Worm (Caenorhabditis elegans) whole organism, L1 larva: ENCODE results near the gene srd-4.
A peak's percentile ranks its signal among the peaks of the same experiment; 100 is the strongest.

Experiments
- C04F5.9 ChIP-seq: sonication (generic microtip); optimal IDR thresholded peaks from 2 replicates; lab custom pipeline; 2016; ENCODE audit warnings: missing genetic modification characterization, missing compliant biosample characterization
- C16A3.4 ChIP-seq: fragments of 150-350 bp; optimal IDR thresholded peaks from 2 replicates; lab custom pipeline; 2014; ENCODE audit warnings: missing biosample characterization, missing genetic modification characterization
- C34B4.2 ChIP-seq: sonication (generic microtip); optimal IDR thresholded peaks from 2 replicates; lab custom pipeline; 2017; ENCODE audit warnings: mild to moderate bottlenecking, missing genetic modification characterization, missing compliant biosample characterization
- Y116A8C.19 ChIP-seq: sonication (generic microtip); optimal IDR thresholded peaks from 2 replicates; lab custom pipeline; 2016; ENCODE audit warnings: missing compliant biosample characterization, missing genetic modification characterization, borderline replicate concordance
- alr-1 ChIP-seq: fragments of 200-800 bp; sonication (Bioruptor generic); optimal IDR thresholded peaks from 2 replicates; lab custom pipeline; 2018; ENCODE audit warnings: borderline replicate concordance, mild to moderate bottlenecking, missing genetic modification characterization, missing compliant biosample characterization
- aly-2 ChIP-seq: fragments of 150-350 bp; optimal IDR thresholded peaks from 2 replicates; lab custom pipeline; 2014; ENCODE audit warnings: missing biosample characterization, missing genetic modification characterization
- ama-1 ChIP-seq: fragments of 150-350 bp; optimal IDR thresholded peaks from 2 replicates; lab custom pipeline; 2014
- ceh-63 ChIP-seq: fragments of 200-800 bp; sonication (Bioruptor generic); optimal IDR thresholded peaks from 2 replicates; lab custom pipeline; 2018; ENCODE audit warnings: mild to moderate bottlenecking, missing genetic modification characterization, missing compliant biosample characterization
- ceh-8 ChIP-seq: fragments of 200-800 bp; sonication (Bioruptor generic); optimal IDR thresholded peaks from 2 replicates; lab custom pipeline; 2018; ENCODE audit warnings: mild to moderate bottlenecking, missing genetic modification characterization, moderate library complexity, missing compliant biosample characterization
- ceh-82 ChIP-seq, 3 experiments: fragments of 150-350 bp in 1 of 3; sonication (generic microtip) in 2 of 3; optimal IDR thresholded peaks; 2 replicates each; lab custom pipeline; 2014 to 2017; ENCODE audit warnings: missing biosample characterization in 3 of 3, missing genetic modification characterization in 3 of 3
- ceh-88 ChIP-seq: fragments of 200-800 bp; sonication (Bioruptor generic); IDR thresholded peaks from 2 replicates; pipeline ENCODE4 v1.3.6; 2022; ENCODE audit warnings: missing genetic modification characterization, missing compliant biosample characterization
- ceh-90 ChIP-seq: sonication (generic microtip); optimal IDR thresholded peaks from 2 replicates; lab custom pipeline; 2016; ENCODE audit warnings: missing genetic modification characterization, missing compliant biosample characterization
- dpl-1 ChIP-seq, 3 experiments: fragments of 150-350 bp in 2 of 3; sonication (generic microtip) in 1 of 3; optimal IDR thresholded peaks; 2 replicates each; lab custom pipeline; 2014 to 2017; ENCODE audit warnings: missing biosample characterization in 3 of 3, missing genetic modification characterization in 3 of 3, missing genetic modification reagents in 3 of 3
- dsc-1 ChIP-seq: sonication (generic microtip); optimal IDR thresholded peaks from 2 replicates; lab custom pipeline; 2016; ENCODE audit warnings: mild to moderate bottlenecking, missing genetic modification characterization, missing compliant biosample characterization
- efl-1 ChIP-seq, 4 experiments: fragments of 150-350 bp; optimal IDR thresholded peaks in 3 of 4; peaks in 1 of 4; 1 replicate in 1 of 4; 2 replicates in 3 of 4; lab custom pipeline; 2014; ENCODE audit warnings: missing biosample characterization in 2 of 4, missing genetic modification characterization in 2 of 4, missing genetic modification reagents in 2 of 4
- elt-2 ChIP-seq: sonication (generic microtip); optimal IDR thresholded peaks from 2 replicates; lab custom pipeline; 2016; ENCODE audit warnings: missing genetic modification characterization, mild to moderate bottlenecking, inconsistent platforms, missing compliant biosample characterization, missing genetic modification reagents
- elt-3 ChIP-seq, 6 experiments: fragments of 150-350 bp in 1 of 6; sonication (generic microtip); optimal IDR thresholded peaks; 2 replicates each; lab custom pipeline; 2017 to 2018; ENCODE audit warnings: missing biosample characterization in 6 of 6, missing genetic modification characterization in 6 of 6, inconsistent platforms in 1 of 6
- ets-5 ChIP-seq: fragments of 200-800 bp; sonication (Bioruptor generic); IDR thresholded peaks from 2 replicates; pipeline ENCODE4 v1.3.6; 2022; ENCODE audit warnings: missing genetic modification characterization, missing compliant biosample characterization
- fkh-10 ChIP-seq: sonication (generic microtip); optimal IDR thresholded peaks from 2 replicates; lab custom pipeline; 2017; ENCODE audit warnings: missing biosample characterization, missing genetic modification reagents, missing genetic modification characterization
- fkh-8 ChIP-seq: sonication (generic microtip); optimal IDR thresholded peaks from 2 replicates; lab custom pipeline; 2016; ENCODE audit warnings: mild to moderate bottlenecking, missing genetic modification characterization, missing compliant biosample characterization
- fos-1 ChIP-seq: fragments of 150-350 bp; optimal IDR thresholded peaks from 2 replicates; lab custom pipeline; 2014; ENCODE audit warnings: missing biosample characterization, missing genetic modification characterization
- grh-1 ChIP-seq: fragments of 200-800 bp; sonication (Bioruptor generic); IDR thresholded peaks from 2 replicates; pipeline ENCODE4 v1.3.6; 2022; ENCODE audit warnings: missing genetic modification reagents, missing genetic modification characterization, missing compliant biosample characterization
- hlh-4 ChIP-seq: sonication (generic microtip); optimal IDR thresholded peaks from 2 replicates; lab custom pipeline; 2016; ENCODE audit warnings: mild to moderate bottlenecking, missing genetic modification characterization, missing compliant biosample characterization
- hpl-2 ChIP-seq: fragments of 150-350 bp; optimal IDR thresholded peaks from 2 replicates; lab custom pipeline; 2014; ENCODE audit warnings: missing biosample characterization, missing genetic modification reagents, missing genetic modification characterization
- irx-1 ChIP-seq: sonication (generic microtip); optimal IDR thresholded peaks from 2 replicates; lab custom pipeline; 2016; ENCODE audit warnings: missing genetic modification characterization, missing compliant biosample characterization
- lin-13 ChIP-seq: fragments of 150-350 bp; optimal IDR thresholded peaks from 2 replicates; lab custom pipeline; 2014; ENCODE audit warnings: missing biosample characterization, missing genetic modification reagents, missing genetic modification characterization
- lin-14 ChIP-seq: fragments of 200-800 bp; sonication (Bioruptor generic); optimal IDR thresholded peaks from 2 replicates; lab custom pipeline; 2018; ENCODE audit warnings: mild to moderate bottlenecking, missing genetic modification characterization, moderate library complexity, missing compliant biosample characterization
- lin-15B ChIP-seq: fragments of 150-350 bp; sonication (generic microtip); optimal IDR thresholded peaks from 3 replicates; lab custom pipeline; 2014; ENCODE audit warnings: missing biosample characterization, missing genetic modification characterization
- lsy-2 ChIP-seq, 2 experiments: fragments of 150-350 bp; optimal IDR thresholded peaks; 2 replicates each; lab custom pipeline; 2014; ENCODE audit warnings: missing biosample characterization in 2 of 2, missing genetic modification characterization in 2 of 2
- mef-2 ChIP-seq: fragments of 150-350 bp; optimal IDR thresholded peaks from 2 replicates; lab custom pipeline; 2014; ENCODE audit warnings: missing biosample characterization, missing genetic modification characterization
- nhr-11 ChIP-seq: fragments of 150-350 bp; optimal IDR thresholded peaks from 2 replicates; lab custom pipeline; 2014; ENCODE audit warnings: missing biosample characterization, missing genetic modification characterization
- nhr-12 ChIP-seq: sonication (generic microtip); optimal IDR thresholded peaks from 2 replicates; lab custom pipeline; 2017; ENCODE audit warnings: missing biosample characterization, missing genetic modification characterization
- nhr-19 ChIP-seq: fragments of 200-800 bp; sonication (Bioruptor generic); conservative IDR thresholded peaks from 2 replicates; pipeline ENCODE4 v1.3.6; 2022; ENCODE audit warnings: missing genetic modification characterization, missing compliant biosample characterization
- nhr-20 ChIP-seq: sonication (generic microtip); optimal IDR thresholded peaks from 2 replicates; lab custom pipeline; 2016; ENCODE audit warnings: mild to moderate bottlenecking, missing genetic modification characterization, missing compliant biosample characterization
- nhr-237 ChIP-seq: fragments of 150-350 bp; optimal IDR thresholded peaks from 2 replicates; lab custom pipeline; 2014; ENCODE audit warnings: missing biosample characterization, missing genetic modification characterization
- nhr-71 ChIP-seq: sonication (generic microtip); optimal IDR thresholded peaks from 2 replicates; lab custom pipeline; 2016; ENCODE audit warnings: mild to moderate bottlenecking, missing genetic modification characterization, moderate library complexity, missing compliant biosample characterization
- nhr-76 ChIP-seq: sonication (generic microtip); optimal IDR thresholded peaks from 2 replicates; lab custom pipeline; 2017; ENCODE audit warnings: missing biosample characterization, missing genetic modification characterization
- nhr-84 ChIP-seq: sonication (generic microtip); optimal IDR thresholded peaks from 2 replicates; lab custom pipeline; 2017; ENCODE audit warnings: missing biosample characterization, missing genetic modification characterization
- nhr-85 ChIP-seq: sonication (generic microtip); peaks from one replicate; lab custom pipeline; 2016; ENCODE audit warnings: missing genetic modification characterization, inconsistent platforms, missing compliant biosample characterization
- rnt-1 ChIP-seq: sonication (generic microtip); optimal IDR thresholded peaks from 2 replicates; lab custom pipeline; 2016; ENCODE audit warnings: mild to moderate bottlenecking, missing genetic modification characterization, moderate library complexity, missing compliant biosample characterization
- skn-1 ChIP-seq: fragments of 150-350 bp; optimal IDR thresholded peaks from 2 replicates; lab custom pipeline; 2014; ENCODE audit warnings: missing biosample characterization, missing genetic modification characterization
- snu-23 ChIP-seq: sonication (generic microtip); optimal IDR thresholded peaks from 2 replicates; lab custom pipeline; 2016; ENCODE audit warnings: missing genetic modification characterization, missing compliant biosample characterization
- sox-4 ChIP-seq: sonication (generic microtip); optimal IDR thresholded peaks from 2 replicates; lab custom pipeline; 2016; ENCODE audit warnings: missing genetic modification characterization, missing compliant biosample characterization
- sup-37 ChIP-seq: fragments of 200-800 bp; sonication (Bioruptor generic); optimal IDR thresholded peaks from 2 replicates; lab custom pipeline; 2018; ENCODE audit warnings: mild to moderate bottlenecking, missing genetic modification characterization, missing compliant biosample characterization
- swsn-7 ChIP-seq: sonication (generic microtip); optimal IDR thresholded peaks from 2 replicates; lab custom pipeline; 2016; ENCODE audit warnings: missing genetic modification characterization, missing compliant biosample characterization
- tbx-2 ChIP-seq: sonication (generic microtip); optimal IDR thresholded peaks from 2 replicates; lab custom pipeline; 2016; ENCODE audit warnings: missing genetic modification characterization, missing compliant biosample characterization
- unc-130 ChIP-seq: fragments of 150-350 bp; optimal IDR thresholded peaks from 2 replicates; lab custom pipeline; 2017; ENCODE audit warnings: missing biosample characterization, missing genetic modification characterization, inconsistent platforms
- unc-30 ChIP-seq: sonication (generic microtip); optimal IDR thresholded peaks from 2 replicates; lab custom pipeline; 2017; ENCODE audit warnings: missing biosample characterization, missing genetic modification characterization
- unc-86 ChIP-seq: sonication (generic microtip); optimal IDR thresholded peaks from 2 replicates; lab custom pipeline; 2016; ENCODE audit warnings: missing genetic modification characterization, missing compliant biosample characterization
- unc-98 ChIP-seq: fragments of 200-800 bp; sonication (Bioruptor generic); IDR thresholded peaks from 2 replicates; pipeline ENCODE4 v1.3.6; 2022; ENCODE audit warnings: missing genetic modification characterization, missing compliant biosample characterization
- zag-1 ChIP-seq: fragments of 150-350 bp; optimal IDR thresholded peaks from 2 replicates; lab custom pipeline; 2014; ENCODE audit warnings: missing biosample characterization, missing genetic modification characterization
- zip-4 ChIP-seq: fragments of 200-800 bp; sonication (Bioruptor generic); optimal IDR thresholded peaks from 2 replicates; lab custom pipeline; 2018; ENCODE audit warnings: mild to moderate bottlenecking, missing genetic modification characterization, moderate library complexity, missing compliant biosample characterization
- ztf-4 ChIP-seq: fragments of 150-350 bp; optimal IDR thresholded peaks from 2 replicates; lab custom pipeline; 2014; ENCODE audit warnings: missing biosample characterization, missing genetic modification characterization

srd-4 gene

DNA sequence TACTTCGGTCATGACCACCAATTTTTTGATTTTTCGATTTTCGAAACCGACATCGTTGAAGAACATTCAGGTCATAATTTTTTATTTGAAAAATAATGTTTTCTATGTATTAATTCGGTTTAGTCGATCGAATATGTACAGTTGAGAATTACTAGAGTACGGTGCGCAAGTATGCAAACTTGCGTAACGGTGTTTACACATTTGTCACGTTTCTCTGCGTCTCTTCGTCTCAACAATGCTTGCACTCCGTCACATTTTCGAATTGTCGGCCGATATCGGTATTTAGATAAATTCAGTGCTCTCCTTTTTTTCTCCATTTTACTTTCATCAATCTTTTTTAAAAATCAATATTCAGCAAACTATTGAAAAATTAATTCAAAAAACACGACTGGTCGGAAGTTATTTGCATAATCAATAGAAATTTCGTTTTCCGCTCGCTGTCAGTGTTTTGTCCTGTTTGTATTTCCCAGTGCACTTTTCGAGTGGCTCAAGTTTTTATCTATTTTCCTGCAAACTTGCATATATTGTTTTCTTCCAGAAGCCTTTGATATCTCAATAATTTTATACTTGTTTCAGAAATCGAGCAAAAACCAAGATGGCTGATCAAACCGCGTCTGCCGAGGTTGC, 6.3 kb downstream of the srd-4 start, which contains the start of gene dpy-30 (continued):
- no peak for TF ChIP-seq unc-98 (GFP tag; lab: Robert Waterston, UW)
- TF ChIP-seq snu-23 (GFP tag; lab: Kevin White, UChicago), result peak; percentile 79
- TF ChIP-seq ceh-90, result no peak
- TF ChIP-seq nhr-84 (tag; lab: Kevin White, UChicago), result no peak
- peak; percentile 26 for TF ChIP-seq zip-4 (GFP tag; lab: Kevin White, UChicago)
- no peak for TF ChIP-seq nhr-11 (tag; lab: Kevin White, UChicago)
- no peak for TF ChIP-seq sox-4
- TF ChIP-seq fkh-10 (GFP tag; lab: Kevin White, UChicago), result no peak
- TF ChIP-seq ets-5, result no peak
- peak; percentile 61 for TF ChIP-seq tbx-2 (tag; lab: Kevin White, UChicago)
- TF ChIP-seq elt-2 (tag; lab: Kevin White, UChicago), result peak; percentile 13
- no peak for TF ChIP-seq nhr-12 (tag; lab: Kevin White, UChicago)
- peak; percentile 31 for TF ChIP-seq ceh-8
- peak; percentile 68 for TF ChIP-seq lin-14 (GFP tag; lab: Kevin White, UChicago)
- no peak for TF ChIP-seq mef-2
- no peak for TF ChIP-seq zag-1 (tag; lab: Kevin White, UChicago)
- TF ChIP-seq dsc-1 (tag; lab: Kevin White, UChicago), result peak; percentile 64
- TF ChIP-seq efl-1 (optimal IDR thresholded peaks at IDR 0.05; lab: Kevin White, UChicago), result peak; percentile 79 to 84
- TF ChIP-seq efl-1 (GFP tag; optimal IDR thresholded peaks at IDR 0.05 in 1 of 2; lab: Kevin White, UChicago), result peak; percentile 80 to 98
- peak; percentile 31 for TF ChIP-seq irx-1 (tag; lab: Kevin White, UChicago)
- peak; percentile 64 for TF ChIP-seq C16A3.4 (tag; lab: Kevin White, UChicago)
- no peak for TF ChIP-seq sup-37 (GFP tag; lab: Kevin White, UChicago)
- peak; percentile 94 to 98 for TF ChIP-seq lsy-2 (tag; optimal IDR thresholded peaks at IDR 0.05; lab: Kevin White, UChicago)
- no peak for TF ChIP-seq lin-13 (GFP tag; lab: Kevin White, UChicago)
- peak; percentile 59; the same call in 1 of the 2 replicates for TF ChIP-seq nhr-19 (GFP tag; lab: Robert Waterston, UW)
- peak; percentile 75 for TF ChIP-seq unc-130 (tag; lab: Kevin White, UChicago)
- no peak for TF ChIP-seq hpl-2 (GFP tag; lab: Kevin White, UChicago)
- TF ChIP-seq elt-3 (tag; optimal IDR thresholded peaks at IDR 0.05; lab: Kevin White, UChicago), result peak in 2 of 6 experiments; percentile 10 to 22
- TF ChIP-seq nhr-237 (tag; lab: Kevin White, UChicago), result no peak
- peak; percentile 73 for TF ChIP-seq nhr-85 (tag; lab: Kevin White, UChicago)
- peak; percentile 49 for TF ChIP-seq unc-86
- TF ChIP-seq rnt-1 (tag; lab: Kevin White, UChicago), result peak; percentile 74
- TF ChIP-seq fkh-8, result peak; percentile 31
- no peak for TF ChIP-seq grh-1 (GFP tag; lab: Robert Waterston, UW)
- TF ChIP-seq dpl-1 (GFP tag; optimal IDR thresholded peaks at IDR 0.05; lab: Kevin White, UChicago), result peak; percentile 68 to 80 (median 78)
- peak; percentile 73 for TF ChIP-seq swsn-7 (tag; lab: Kevin White, UChicago)
- TF ChIP-seq hlh-4 (tag; lab: Kevin White, UChicago), result no peak
- peak; percentile 75 for TF ChIP-seq nhr-71 (tag; lab: Kevin White, UChicago)
- peak; percentile 75 for TF ChIP-seq nhr-20
- TF ChIP-seq aly-2, result peak; percentile 3
- peak; percentile 7 for TF ChIP-seq fos-1 (tag; lab: Kevin White, UChicago)
- TF ChIP-seq unc-30, result no peak
- TF ChIP-seq ceh-63, result no peak
- TF ChIP-seq ztf-4, result peak; percentile 4
- no peak for TF ChIP-seq nhr-76 (tag; lab: Kevin White, UChicago)
- peak; percentile 65 for TF ChIP-seq ama-1 (lab: Kevin White, UChicago)
- no peak for TF ChIP-seq C34B4.2
- TF ChIP-seq alr-1 (tag; lab: Kevin White, UChicago), result no peak
- no peak for TF ChIP-seq C04F5.9
- TF ChIP-seq ceh-82 (tag; optimal IDR thresholded peaks at IDR 0.05; lab: Kevin White, UChicago), result peak; percentile 27 to 54 (median 45)
- no peak for TF ChIP-seq Y116A8C.19
- peak; percentile 21 for TF ChIP-seq lin-15B (tag; lab: Kevin White, UChicago)
- no peak for TF ChIP-seq skn-1 (tag; lab: Kevin White, UChicago)
- TF ChIP-seq ceh-88, result no peak
